Worm (Caenorhabditis elegans) whole organism, L2 larva: ENCODE data around the gene npp-1.

Experiments used
- F13H6.1 ChIP-seq: sonication (generic microtip); optimal IDR thresholded peaks from 2 replicates; lab custom pipeline; 2016; ENCODE audit warnings: missing genetic modification characterization, missing compliant biosample characterization
- lin-11 ChIP-seq: fragments of 150-350 bp; sonication (generic microtip); optimal IDR thresholded peaks from 2 replicates; lab custom pipeline; 2014; ENCODE audit warnings: missing biosample characterization, missing genetic modification characterization, inconsistent platforms, mixed read lengths
- nhr-11 ChIP-seq: fragments of 150-350 bp; optimal IDR thresholded peaks from 2 replicates; lab custom pipeline; 2014; ENCODE audit warnings: missing biosample characterization, missing genetic modification characterization
- nhr-237 ChIP-seq: fragments of 150-350 bp; optimal IDR thresholded peaks from 2 replicates; lab custom pipeline; 2014; ENCODE audit warnings: missing biosample characterization, missing genetic modification characterization
- ztf-11 ChIP-seq: sonication (generic microtip); optimal IDR thresholded peaks from 2 replicates; lab custom pipeline; 2017; ENCODE audit warnings: missing biosample characterization, missing genetic modification characterization

DNA sequence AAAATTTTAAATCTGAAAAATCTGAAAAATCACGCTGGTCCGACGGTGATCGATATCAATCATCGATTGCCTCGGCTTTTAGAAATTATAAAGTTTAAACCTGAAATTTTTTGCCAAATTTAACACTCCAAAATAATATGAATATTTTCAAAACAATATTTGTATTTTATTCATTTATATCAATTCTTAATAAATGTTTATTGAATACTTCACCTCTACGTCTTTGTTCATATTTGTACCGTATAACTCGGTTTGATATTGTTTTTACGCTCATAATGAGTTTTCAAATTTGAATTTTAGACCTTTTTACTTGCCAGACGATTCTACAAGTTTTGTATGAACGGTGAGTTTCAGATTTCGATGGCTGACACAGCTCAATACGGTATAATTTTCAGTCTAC, 6.5 kb downstream of the npp-1 start, which contains the start of the genes K07F5.15 and K07F5.22:
- TF ChIP-seq lin-11 (tag; lab: Kevin White, UChicago): no peak
- TF ChIP-seq nhr-11: no peak
- no peak for TF ChIP-seq nhr-237 (tag; lab: Kevin White, UChicago)
- no peak for TF ChIP-seq F13H6.1 (tag; lab: Kevin White, UChicago)
- TF ChIP-seq ztf-11 (tag; lab: Kevin White, UChicago): no peak
